Worm (Caenorhabditis elegans) whole organism, midembryonic: ENCODE results near the gene oac-29.

Experiments used
- T22C8.4 ChIP-seq: fragments of 200-800 bp; sonication (Bioruptor generic); IDR thresholded peaks from 2 replicates; pipeline ENCODE4 v1.3.6; 2022; ENCODE audit warnings: missing genetic modification characterization, missing compliant biosample characterization
- cog-1 ChIP-seq: sonication (generic microtip); optimal IDR thresholded peaks from 2 replicates; lab custom pipeline; 2016; ENCODE audit warnings: missing genetic modification characterization, missing compliant biosample characterization
- flt-1 ChIP-seq: fragments of 200-800 bp; sonication (Bioruptor generic); IDR thresholded peaks from 2 replicates; pipeline ENCODE4 v1.3.6; 2022; ENCODE audit warnings: missing genetic modification characterization, missing compliant biosample characterization
- klf-2 ChIP-seq: fragments of 200-800 bp; sonication (Bioruptor generic); conservative IDR thresholded peaks from 2 replicates; pipeline ENCODE4 v1.3.6; 2022; ENCODE audit warnings: missing genetic modification reagents, missing genetic modification characterization, missing compliant biosample characterization
- med-1 ChIP-seq: sonication (generic microtip); optimal IDR thresholded peaks from 2 replicates; lab custom pipeline; 2017; ENCODE audit warnings: missing genetic modification characterization, mild to moderate bottlenecking, missing compliant biosample characterization, antibody characterized with exemption, missing genetic modification reagents; ENCODE audit not compliant: insufficient read depth
- ref-1 ChIP-seq: fragments of 200-800 bp; sonication (Bioruptor generic); conservative IDR thresholded peaks from 2 replicates; pipeline ENCODE4 v1.3.6; 2022; ENCODE audit warnings: missing genetic modification reagents, missing genetic modification characterization, missing compliant biosample characterization
- tab-1 ChIP-seq: fragments of 200-800 bp; sonication (Bioruptor generic); IDR thresholded peaks from 2 replicates; pipeline ENCODE4 v1.3.6; 2022; ENCODE audit warnings: missing genetic modification characterization, missing compliant biosample characterization
- ztf-23 ChIP-seq: fragments of 200-800 bp; sonication (Bioruptor generic); IDR thresholded peaks from 2 replicates; pipeline ENCODE4 v1.3.6; 2022; ENCODE audit warnings: missing genetic modification reagents, missing genetic modification characterization, missing compliant biosample characterization
- ztf-29 ChIP-seq: fragments of 200-800 bp; sonication (Bioruptor generic); IDR thresholded peaks from 2 replicates; pipeline ENCODE4 v1.3.6; 2022; ENCODE audit warnings: missing genetic modification reagents, missing genetic modification characterization, missing compliant biosample characterization

DNA sequence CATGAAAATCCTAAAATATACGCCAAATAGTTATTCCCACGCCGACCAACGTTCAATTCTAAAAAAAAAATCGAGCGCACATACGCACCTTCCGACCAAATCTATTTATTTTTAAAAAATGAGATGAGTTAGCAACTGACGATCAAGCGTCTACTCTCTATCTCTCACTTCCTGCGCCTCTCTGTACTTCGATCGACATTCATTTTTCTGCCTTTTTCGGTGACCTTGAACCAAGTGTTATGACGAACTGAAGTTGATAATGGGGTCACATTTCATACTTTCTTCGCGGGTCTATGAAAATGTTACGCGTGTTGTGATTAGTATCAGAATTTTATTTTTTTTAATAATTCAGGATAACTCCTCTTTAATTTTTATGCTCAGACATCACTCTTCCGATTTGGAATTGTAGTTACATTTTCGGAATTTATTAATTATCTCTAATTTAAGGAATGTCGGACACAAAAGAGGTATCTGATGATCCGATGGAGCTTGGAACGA lies 28.1 kb downstream of the oac-29 start, which contains the start of gene smk-1:
- TF ChIP-seq T22C8.4 (GFP tag; lab: Robert Waterston, UW), result no peak
- TF ChIP-seq ref-1, result no peak
- no peak for TF ChIP-seq tab-1 (GFP tag; lab: Robert Waterston, UW)
- TF ChIP-seq flt-1 (GFP tag; lab: Robert Waterston, UW), result no peak
- no peak for TF ChIP-seq cog-1 (tag; lab: Kevin White, UChicago)
- TF ChIP-seq ztf-23, result no peak
- no peak for TF ChIP-seq ztf-29
- no peak for TF ChIP-seq med-1 (GFP tag; lab: Kevin White, UChicago)
- no peak for TF ChIP-seq klf-2 (GFP tag; lab: Robert Waterston, UW)
